Worm (Caenorhabditis elegans): ENCODE measurements around the gene ZC443.2.

ZC443.2 gene

DNA sequence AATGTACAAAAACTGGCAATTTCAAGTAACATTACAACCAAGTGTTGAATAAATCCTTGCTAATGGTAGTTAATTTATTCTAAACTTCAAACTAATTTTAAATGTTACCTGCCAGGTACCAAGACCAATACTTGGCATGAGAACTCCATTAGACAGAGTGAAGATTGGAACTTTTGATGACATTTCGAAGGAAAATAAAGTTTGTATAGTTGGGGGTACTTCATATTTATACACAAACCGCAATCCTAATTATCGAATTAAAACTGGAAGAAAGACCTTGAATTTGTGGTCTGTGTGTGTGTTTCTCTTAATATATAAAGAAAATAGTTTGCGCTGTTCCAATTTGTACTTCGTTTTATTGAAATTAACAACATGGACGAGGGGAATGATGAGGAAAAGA is 1.1 kb downstream of the ZC443.2 start, which contains the start of gene ZC443.1:
Gene ZC443.1 (minus strand): TSS at position 205 of the 400 bp plus-strand sequence.
- TF ChIP-seq ref-1 (GFP tag; conservative IDR thresholded peaks at IDR 0.05) = no peak
- TF ChIP-seq klf-2 (GFP tag; conservative IDR thresholded peaks at IDR 0.05) = no peak
- no peak for TF ChIP-seq flt-1 (GFP tag; IDR thresholded peaks at IDR 0.05)
- no peak for TF ChIP-seq cog-1 (tag; optimal IDR thresholded peaks at IDR 0.05)
- TF ChIP-seq tab-1 (GFP tag; IDR thresholded peaks at IDR 0.05) = no peak
- no peak for TF ChIP-seq T22C8.4 (GFP tag; IDR thresholded peaks at IDR 0.05)
- TF ChIP-seq ztf-29 (GFP tag; IDR thresholded peaks at IDR 0.05) = no peak
- no peak for TF ChIP-seq ztf-23 (GFP tag; IDR thresholded peaks at IDR 0.05)
- no peak for TF ChIP-seq med-1 (GFP tag; optimal IDR thresholded peaks at IDR 0.05; ENCODE audit: insufficient read depth)

DNA sequence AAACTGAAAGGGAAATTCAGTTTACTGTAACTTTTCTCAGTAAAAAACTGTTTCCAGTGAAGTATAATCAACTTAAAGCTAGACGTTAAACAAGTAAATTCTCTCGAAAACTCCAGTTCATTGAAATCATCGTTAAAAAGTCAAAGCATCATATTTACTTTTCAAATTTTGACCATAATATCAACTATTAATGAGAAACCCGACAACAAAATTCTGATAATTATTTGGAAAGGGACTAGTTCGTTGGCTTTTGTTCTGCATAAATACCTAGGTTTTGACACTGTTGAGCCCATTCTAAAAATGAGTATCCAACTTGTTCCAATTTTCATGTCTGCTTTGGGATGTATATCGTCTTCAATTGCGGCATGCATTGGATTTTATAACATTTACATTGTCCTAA is 4.8 kb downstream of the ZC443.2 start, which contains the start of gene ZC443.7:
Gene ZC443.7 (plus strand): TSS at position 301 of the 400 bp plus-strand sequence.
- TF ChIP-seq ref-1 (GFP tag; conservative IDR thresholded peaks at IDR 0.05) (no peak), flt-1 (GFP tag; IDR thresholded peaks at IDR 0.05) (no peak), klf-2 (GFP tag; conservative IDR thresholded peaks at IDR 0.05) (no peak), tab-1 (GFP tag; IDR thresholded peaks at IDR 0.05) (no peak), cog-1 (tag; optimal IDR thresholded peaks at IDR 0.05) (no peak), T22C8.4 (GFP tag; IDR thresholded peaks at IDR 0.05) (no peak), ztf-23 (GFP tag; IDR thresholded peaks at IDR 0.05) (no peak), med-1 (GFP tag; optimal IDR thresholded peaks at IDR 0.05; ENCODE audit: insufficient read depth) (no peak), ztf-29 (GFP tag; IDR thresholded peaks at IDR 0.05) (no peak)

DNA sequence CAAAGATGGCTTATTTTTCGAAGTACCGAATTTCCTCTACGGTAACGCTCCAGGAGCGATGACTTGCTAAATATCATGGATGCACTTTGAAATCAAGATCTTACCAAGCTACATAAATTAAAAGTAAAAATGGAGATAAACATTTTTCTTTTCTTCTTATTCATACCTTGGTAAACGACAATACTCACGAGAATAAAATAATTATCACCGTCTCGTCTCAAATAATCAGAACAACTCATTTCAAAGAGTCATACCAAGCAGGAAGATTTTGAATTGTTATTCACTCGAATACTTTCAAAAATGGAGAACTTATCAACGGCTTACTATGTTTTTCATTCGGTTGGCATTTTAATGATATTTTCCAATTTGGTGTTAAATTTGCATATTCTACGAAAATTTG is 7.7 kb downstream of the ZC443.2 start, which contains the start of gene srbc-45:
Gene srbc-45 (plus strand): TSS at position 301 of the 400 bp plus-strand sequence.
- no peak for TF ChIP-seq med-1 (GFP tag; optimal IDR thresholded peaks at IDR 0.05; ENCODE audit: insufficient read depth)
- no peak for TF ChIP-seq cog-1 (tag; optimal IDR thresholded peaks at IDR 0.05)
- no peak for TF ChIP-seq ztf-23 (GFP tag; IDR thresholded peaks at IDR 0.05)
- no peak for TF ChIP-seq klf-2 (GFP tag; conservative IDR thresholded peaks at IDR 0.05)
- TF ChIP-seq ztf-29 (GFP tag; IDR thresholded peaks at IDR 0.05) = no peak
- TF ChIP-seq T22C8.4 (GFP tag; IDR thresholded peaks at IDR 0.05) = no peak
- no peak for TF ChIP-seq flt-1 (GFP tag; IDR thresholded peaks at IDR 0.05)
- TF ChIP-seq tab-1 (GFP tag; IDR thresholded peaks at IDR 0.05) = no peak
- no peak for TF ChIP-seq ref-1 (GFP tag; conservative IDR thresholded peaks at IDR 0.05)

DNA sequence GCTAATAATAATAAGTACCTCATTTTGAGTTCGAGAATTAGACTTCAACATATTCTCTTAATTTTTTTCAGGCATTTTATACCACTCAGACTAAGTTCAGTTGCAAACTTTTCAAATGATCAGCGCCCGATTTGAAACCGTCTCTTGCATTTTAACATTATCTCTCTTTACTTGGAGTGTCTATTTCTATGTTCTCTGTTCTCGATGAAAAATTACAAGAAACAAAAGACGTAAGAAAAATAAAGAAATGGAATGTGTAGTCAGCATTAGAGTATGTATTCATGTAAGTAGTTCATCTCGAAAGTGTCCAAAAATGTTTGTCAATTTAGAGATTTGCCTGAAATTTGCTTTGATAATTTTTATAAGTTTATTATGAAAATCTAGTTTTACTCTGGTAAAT is 10.8 kb downstream of the ZC443.2 start, which contains the start of gene ugt-3:
Gene ugt-3 (minus strand): TSS at position 101 of the 400 bp plus-strand sequence.
- TF ChIP-seq ztf-23 (GFP tag; IDR thresholded peaks at IDR 0.05) = no peak
- TF ChIP-seq T22C8.4 (GFP tag; IDR thresholded peaks at IDR 0.05) = no peak
- TF ChIP-seq ztf-29 (GFP tag; IDR thresholded peaks at IDR 0.05) = no peak
- TF ChIP-seq tab-1 (GFP tag; IDR thresholded peaks at IDR 0.05) = no peak
- TF ChIP-seq flt-1 (GFP tag; IDR thresholded peaks at IDR 0.05) = no peak
- no peak for TF ChIP-seq klf-2 (GFP tag; conservative IDR thresholded peaks at IDR 0.05)
- no peak for TF ChIP-seq cog-1 (tag; optimal IDR thresholded peaks at IDR 0.05)
- no peak for TF ChIP-seq ref-1 (GFP tag; conservative IDR thresholded peaks at IDR 0.05)
- TF ChIP-seq med-1 (GFP tag; optimal IDR thresholded peaks at IDR 0.05; ENCODE audit: insufficient read depth) = no peak

ce11 chrV:12797992-12798391 is 13.0 kb downstream of the ZC443.2 start, which contains the start of gene ugt-6:
ugt-6 (minus strand) TSS chrV:12798224.
- TF ChIP-seq cog-1 (tag; optimal IDR thresholded peaks at IDR 0.05) (no peak), ztf-29 (GFP tag; IDR thresholded peaks at IDR 0.05) (no peak), T22C8.4 (GFP tag; IDR thresholded peaks at IDR 0.05) (no peak), med-1 (GFP tag; optimal IDR thresholded peaks at IDR 0.05; ENCODE audit: insufficient read depth) (no peak), klf-2 (GFP tag; conservative IDR thresholded peaks at IDR 0.05) (no peak), tab-1 (GFP tag; IDR thresholded peaks at IDR 0.05) (no peak)

DNA sequence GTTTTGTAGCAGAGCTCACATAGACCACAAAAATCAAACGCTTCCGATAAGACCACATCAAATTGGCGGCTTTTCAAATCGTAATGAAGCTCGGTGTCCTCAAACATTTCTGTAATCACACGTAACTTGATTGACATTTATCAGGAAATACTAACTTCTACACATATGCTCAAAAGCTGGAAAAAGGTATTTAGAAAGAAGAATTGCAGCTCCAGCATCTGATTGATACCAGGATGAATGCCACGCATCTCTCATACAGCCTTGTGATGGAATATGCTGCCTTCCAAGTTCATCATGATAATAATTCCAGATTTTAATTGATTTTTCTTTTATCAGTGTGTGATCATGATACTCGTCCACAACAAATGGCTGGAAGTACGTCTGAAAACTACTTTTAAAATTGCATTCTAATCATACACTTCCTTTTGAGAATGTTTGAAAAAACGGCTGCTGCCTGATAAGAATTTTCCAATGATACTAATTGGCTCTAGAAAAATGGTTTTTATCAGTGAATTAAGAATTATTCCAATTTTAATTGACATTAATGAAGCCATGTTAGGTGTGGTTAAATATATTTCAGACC is 14.0 kb downstream of the ZC443.2 start:
- TF ChIP-seq flt-1 (GFP tag; IDR thresholded peaks at IDR 0.05) (no peak), T22C8.4 (GFP tag; IDR thresholded peaks at IDR 0.05) (no peak), ref-1 (GFP tag; conservative IDR thresholded peaks at IDR 0.05) (no peak), med-1 (GFP tag; optimal IDR thresholded peaks at IDR 0.05; ENCODE audit: insufficient read depth) (no peak), cog-1 (tag; optimal IDR thresholded peaks at IDR 0.05) (no peak), ztf-29 (GFP tag; IDR thresholded peaks at IDR 0.05) (no peak), ztf-23 (GFP tag; IDR thresholded peaks at IDR 0.05) (no peak), klf-2 (GFP tag; conservative IDR thresholded peaks at IDR 0.05) (no peak), tab-1 (GFP tag; IDR thresholded peaks at IDR 0.05) (no peak)

ce11 chrV:12795927-12796326 is 15.1 kb downstream of the ZC443.2 start:
- TF ChIP-seq flt-1 (GFP tag; IDR thresholded peaks at IDR 0.05) = no peak
- TF ChIP-seq klf-2 (GFP tag; conservative IDR thresholded peaks at IDR 0.05) = no peak
- no peak for TF ChIP-seq ref-1 (GFP tag; conservative IDR thresholded peaks at IDR 0.05)
- no peak for TF ChIP-seq tab-1 (GFP tag; IDR thresholded peaks at IDR 0.05)
- TF ChIP-seq ztf-29 (GFP tag; IDR thresholded peaks at IDR 0.05) = no peak
- no peak for TF ChIP-seq med-1 (GFP tag; optimal IDR thresholded peaks at IDR 0.05; ENCODE audit: insufficient read depth)
- TF ChIP-seq ztf-23 (GFP tag; IDR thresholded peaks at IDR 0.05) = no peak
- no peak for TF ChIP-seq T22C8.4 (GFP tag; IDR thresholded peaks at IDR 0.05)
- no peak for TF ChIP-seq cog-1 (tag; optimal IDR thresholded peaks at IDR 0.05)

- TF ChIP-seq cog-1 (tag; optimal IDR thresholded peaks at IDR 0.05) (no peak), klf-2 (GFP tag; conservative IDR thresholded peaks at IDR 0.05) (no peak), ztf-29 (GFP tag; IDR thresholded peaks at IDR 0.05) (no peak), T22C8.4 (GFP tag; IDR thresholded peaks at IDR 0.05) (no peak), med-1 (GFP tag; optimal IDR thresholded peaks at IDR 0.05; ENCODE audit: insufficient read depth) (no peak), ref-1 (GFP tag; conservative IDR thresholded peaks at IDR 0.05) (no peak), ztf-23 (GFP tag; IDR thresholded peaks at IDR 0.05) (no peak), tab-1 (GFP tag; IDR thresholded peaks at IDR 0.05) (no peak), flt-1 (GFP tag; IDR thresholded peaks at IDR 0.05) (no peak)
Observed at ce11 chrV:12795196-12795595, 15.8 kb downstream of the ZC443.2 start, which contains the start of gene ugt-4. ugt-4 (minus strand) TSS chrV:12795336.

- TF ChIP-seq ztf-23 (GFP tag; IDR thresholded peaks at IDR 0.05) = no peak
- no peak for TF ChIP-seq T22C8.4 (GFP tag; IDR thresholded peaks at IDR 0.05)
- TF ChIP-seq flt-1 (GFP tag; IDR thresholded peaks at IDR 0.05) = no peak
- no peak for TF ChIP-seq klf-2 (GFP tag; conservative IDR thresholded peaks at IDR 0.05)
- no peak for TF ChIP-seq ref-1 (GFP tag; conservative IDR thresholded peaks at IDR 0.05)
- TF ChIP-seq tab-1 (GFP tag; IDR thresholded peaks at IDR 0.05) = no peak
- no peak for TF ChIP-seq med-1 (GFP tag; optimal IDR thresholded peaks at IDR 0.05; ENCODE audit: insufficient read depth)
- no peak for TF ChIP-seq ztf-29 (GFP tag; IDR thresholded peaks at IDR 0.05)
- TF ChIP-seq cog-1 (tag; optimal IDR thresholded peaks at IDR 0.05) = no peak
Observed at ce11 chrV:12792752-12793151, 18.2 kb downstream of the ZC443.2 start, which contains the start of gene ugt-5. ugt-5 (minus strand) TSS chrV:12792965.

Data from whole organism, midembryonic.